Fruit fly (Drosophila melanogaster) whole organism, wandering third instar larva: ENCODE measurements around the gene norpA.

Experiments used
- CG9705 ChIP-seq: fragments of 200-800 bp; sonication (Bioruptor generic); optimal IDR thresholded peaks from 2 replicates; lab custom pipeline; 2018; ENCODE audit warnings: missing biosample characterization, mild to moderate bottlenecking, missing genetic modification characterization
- Hnf4 ChIP-seq: fragments of 200-800 bp; sonication (Bioruptor generic); optimal IDR thresholded peaks from 2 replicates; lab custom pipeline; 2016; ENCODE audit warnings: missing biosample characterization, mild to moderate bottlenecking, missing genetic modification characterization
- OdsH ChIP-seq: fragments of 200-800 bp; sonication (Bioruptor generic); optimal IDR thresholded peaks from 2 replicates; lab custom pipeline; 2016; ENCODE audit warnings: missing biosample characterization, mild to moderate bottlenecking, missing genetic modification characterization
- Vsx2 ChIP-seq: fragments of 200-300, 225-300 bp; sonication (Bioruptor generic); optimal IDR thresholded peaks from 2 replicates; lab custom pipeline; 2018; ENCODE audit warnings: missing biosample characterization, missing genetic modification characterization; ENCODE audit not compliant: partially characterized antibody
- dsf ChIP-seq: sonication (Bioruptor generic); optimal IDR thresholded peaks from 2 replicates; lab custom pipeline; 2016; ENCODE audit warnings: missing biosample characterization, missing genetic modification characterization, borderline replicate concordance
- jim ChIP-seq: fragments of 175-275, 200-325 bp; sonication (Bioruptor generic); optimal IDR thresholded peaks from 2 replicates; lab custom pipeline; 2016; ENCODE audit warnings: missing biosample characterization, mild to moderate bottlenecking, missing genetic modification characterization

DNA sequence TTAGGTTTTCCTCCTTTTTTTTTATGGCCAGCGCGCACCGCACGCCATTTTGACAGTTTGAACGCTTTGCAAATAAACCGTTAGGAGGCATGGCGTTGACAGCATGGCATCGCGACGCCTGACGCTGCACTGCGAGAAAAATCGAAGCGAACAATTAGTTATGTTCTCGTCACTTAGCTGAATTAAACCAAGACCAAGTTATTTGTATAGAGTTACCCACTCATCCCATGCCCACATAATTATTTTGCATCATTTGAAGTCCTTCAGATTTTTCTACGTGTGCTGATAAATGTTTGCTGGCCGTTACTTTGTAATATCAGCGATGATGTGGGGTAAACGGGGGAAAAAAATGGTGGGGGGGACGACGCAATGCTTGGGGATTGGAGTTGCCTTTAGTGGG, 7.4 kb downstream of the norpA start:
- TF ChIP-seq dsf (GFP tag; lab: Kevin White, UChicago) (no peak), Vsx2 (GFP tag; lab: Kevin White, UChicago) (no peak), CG9705 (GFP tag; lab: Kevin White, UChicago) (no peak), Hnf4 (GFP tag; lab: Kevin White, UChicago) (no peak), OdsH (GFP tag; lab: Kevin White, UChicago) (no peak), jim (GFP tag; lab: Kevin White, UChicago) (no peak)
